Worm (Caenorhabditis elegans) whole organism, L4/young adult: ENCODE results near the gene C04G6.2.

Source experiments
- W03F9.2 ChIP-seq: fragments of 150-350 bp; optimal IDR thresholded peaks from 2 replicates; lab custom pipeline; 2014; ENCODE audit warnings: missing biosample characterization, missing genetic modification characterization
- him-1 ChIP-seq: sonication (generic microtip); optimal IDR thresholded peaks from 2 replicates; lab custom pipeline; 2016; ENCODE audit warnings: missing genotype, missing genetic modification reagents, missing genetic modification characterization, missing compliant biosample characterization

DNA sequence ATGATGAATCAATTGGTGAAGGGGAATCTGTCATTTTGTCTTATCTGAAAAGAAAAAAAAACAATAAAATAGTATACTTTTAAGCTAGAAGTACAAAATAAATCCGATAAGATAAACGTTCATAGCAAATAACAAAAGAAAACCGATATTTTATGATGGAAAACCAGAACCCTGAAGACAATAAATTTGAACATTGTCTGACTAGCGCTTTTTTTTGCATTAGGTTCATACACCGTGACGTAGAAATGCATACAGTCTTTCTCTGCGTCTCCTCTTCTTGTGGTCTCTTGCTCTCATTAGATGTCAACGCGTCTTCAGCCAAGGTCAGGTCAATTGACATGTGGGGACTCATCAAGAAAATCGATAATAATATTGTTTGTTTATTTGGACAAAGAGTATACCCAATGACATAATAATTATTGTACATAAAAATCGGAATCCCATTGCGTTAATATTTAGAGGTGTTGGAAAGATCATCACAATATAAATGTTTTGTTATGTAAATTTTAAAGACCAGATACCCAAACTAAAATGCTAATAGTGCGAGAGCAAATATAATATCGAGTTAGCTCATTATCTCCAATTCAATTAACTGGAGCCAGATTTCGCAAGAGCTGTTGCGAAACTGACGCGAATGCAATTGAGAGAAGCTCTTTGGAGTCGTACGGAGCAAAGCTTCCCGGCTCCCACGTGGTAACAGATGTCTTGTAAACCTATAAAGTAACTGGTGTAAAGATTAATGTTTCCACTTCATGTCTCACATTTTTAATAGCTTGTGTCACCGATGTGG is 11.7 kb upstream of the C04G6.2 start, which contains the start of gene dsh-2:
- TF ChIP-seq him-1 (tag; lab: Kevin White, UChicago) = no peak
- TF ChIP-seq W03F9.2 (tag; lab: Kevin White, UChicago) = peak; percentile 45
